Worm (Caenorhabditis elegans) whole organism, midembryonic: ENCODE measurements around the gene tkt-1.

ENCODE experiments used
- T22C8.4 ChIP-seq: fragments of 200-800 bp; sonication (Bioruptor generic); IDR thresholded peaks from 2 replicates; pipeline ENCODE4 v1.3.6; 2022; ENCODE audit warnings: missing genetic modification characterization, missing compliant biosample characterization
- cog-1 ChIP-seq: sonication (generic microtip); optimal IDR thresholded peaks from 2 replicates; lab custom pipeline; 2016; ENCODE audit warnings: missing genetic modification characterization, missing compliant biosample characterization
- flt-1 ChIP-seq: fragments of 200-800 bp; sonication (Bioruptor generic); IDR thresholded peaks from 2 replicates; pipeline ENCODE4 v1.3.6; 2022; ENCODE audit warnings: missing genetic modification characterization, missing compliant biosample characterization
- klf-2 ChIP-seq: fragments of 200-800 bp; sonication (Bioruptor generic); conservative IDR thresholded peaks from 2 replicates; pipeline ENCODE4 v1.3.6; 2022; ENCODE audit warnings: missing genetic modification reagents, missing genetic modification characterization, missing compliant biosample characterization
- med-1 ChIP-seq: sonication (generic microtip); optimal IDR thresholded peaks from 2 replicates; lab custom pipeline; 2017; ENCODE audit warnings: missing genetic modification characterization, mild to moderate bottlenecking, missing compliant biosample characterization, antibody characterized with exemption, missing genetic modification reagents; ENCODE audit not compliant: insufficient read depth
- ref-1 ChIP-seq: fragments of 200-800 bp; sonication (Bioruptor generic); conservative IDR thresholded peaks from 2 replicates; pipeline ENCODE4 v1.3.6; 2022; ENCODE audit warnings: missing genetic modification reagents, missing genetic modification characterization, missing compliant biosample characterization
- tab-1 ChIP-seq: fragments of 200-800 bp; sonication (Bioruptor generic); IDR thresholded peaks from 2 replicates; pipeline ENCODE4 v1.3.6; 2022; ENCODE audit warnings: missing genetic modification characterization, missing compliant biosample characterization
- ztf-23 ChIP-seq: fragments of 200-800 bp; sonication (Bioruptor generic); IDR thresholded peaks from 2 replicates; pipeline ENCODE4 v1.3.6; 2022; ENCODE audit warnings: missing genetic modification reagents, missing genetic modification characterization, missing compliant biosample characterization
- ztf-29 ChIP-seq: fragments of 200-800 bp; sonication (Bioruptor generic); IDR thresholded peaks from 2 replicates; pipeline ENCODE4 v1.3.6; 2022; ENCODE audit warnings: missing genetic modification reagents, missing genetic modification characterization, missing compliant biosample characterization

The tkt-1 gene

ce11 chrIV:10288575-10288974, 45.2 kb downstream of the tkt-1 start:
- TF ChIP-seq ref-1 (GFP tag; lab: Robert Waterston, UW): no peak

ce11 chrIV:10294030-10294429, 50.6 kb downstream of the tkt-1 start, which contains the start of gene R09E10.6:
R09E10.6 (minus strand) TSS chrIV:10294130.
- TF ChIP-seq cog-1 (tag; lab: Kevin White, UChicago) (no peak), flt-1 (no peak), klf-2 (GFP tag; lab: Robert Waterston, UW) (no peak)

DNA sequence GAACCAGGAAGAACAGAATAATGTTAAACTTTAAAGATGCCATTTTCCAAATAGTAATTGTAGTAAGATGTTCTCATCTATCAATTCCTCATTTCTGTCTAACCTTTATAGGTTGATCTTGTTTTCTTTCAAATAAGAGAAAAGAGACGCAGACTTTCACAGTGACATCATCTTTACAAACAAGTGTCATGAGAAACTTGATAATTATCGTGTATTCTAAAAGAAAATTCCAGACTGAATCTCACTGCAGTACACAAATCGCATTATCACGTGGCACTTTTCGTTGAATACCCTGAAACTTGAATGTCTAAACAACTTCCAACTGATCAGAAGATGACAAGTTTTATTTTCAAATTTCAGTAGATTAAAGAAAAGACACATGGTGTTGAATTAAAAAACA, 51.7 kb downstream of the tkt-1 start, which contains the start of gene R09E10.13:
TSS of gene R09E10.13 (minus strand) at position 61 of the 400 bp plus-strand sequence.
- no peak for TF ChIP-seq T22C8.4 (GFP tag; lab: Robert Waterston, UW)
- TF ChIP-seq ztf-29 (GFP tag; lab: Robert Waterston, UW): no peak
- TF ChIP-seq med-1 (GFP tag; lab: Kevin White, UChicago): no peak
- no peak for TF ChIP-seq tab-1 (GFP tag; lab: Robert Waterston, UW)
- TF ChIP-seq flt-1: no peak
- TF ChIP-seq ztf-23 (GFP tag; lab: Robert Waterston, UW): no peak
- no peak for TF ChIP-seq cog-1 (tag; lab: Kevin White, UChicago)
- no peak for TF ChIP-seq ref-1 (GFP tag; lab: Robert Waterston, UW)
- no peak for TF ChIP-seq klf-2 (GFP tag; lab: Robert Waterston, UW)
